Fruit fly (Drosophila melanogaster): ENCODE results near the gene CG34007.

CG34007 gene

DNA sequence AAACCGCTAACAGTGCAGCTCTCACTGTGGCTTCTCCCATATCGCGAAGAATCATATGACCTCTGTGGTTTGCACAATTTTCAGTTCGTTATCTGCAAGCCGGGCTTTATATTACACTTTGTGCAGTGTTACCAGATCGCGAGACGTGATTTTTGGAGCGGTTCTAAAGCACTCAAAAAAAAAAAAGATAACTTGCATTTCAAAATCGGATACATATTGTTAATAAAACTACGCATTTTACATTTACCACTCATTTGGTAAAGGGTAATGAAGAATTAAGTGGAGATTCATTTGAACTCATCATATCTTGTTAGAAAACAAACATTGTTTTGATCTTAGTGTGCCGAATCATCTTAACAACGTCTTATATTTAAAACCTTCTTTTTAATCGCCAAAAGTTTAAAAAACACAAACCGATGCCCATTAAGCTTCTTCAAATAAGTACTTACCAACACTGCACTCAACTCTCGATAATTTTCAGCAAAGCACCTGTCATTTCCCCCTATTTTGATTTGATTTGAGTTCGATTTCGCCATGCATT lies 31.4 kb upstream of the CG34007 start, which contains the start of gene CG2493 (continued):
- TF ChIP-seq CG5180 (GFP tag; optimal IDR thresholded peaks at IDR 0.05): no peak
- TF ChIP-seq Adf1 (GFP tag; IDR thresholded peaks at IDR 0.05): no peak
- peak; percentile 26 for TF ChIP-seq zen (tag; optimal IDR thresholded peaks at IDR 0.05)
- TF ChIP-seq Myb (GFP tag; optimal IDR thresholded peaks at IDR 0.05): peak; percentile 66
- peak; percentile 30 for TF ChIP-seq bcd (GFP tag; optimal IDR thresholded peaks at IDR 0.05)
- peak; percentile 47 for TF ChIP-seq Blimp-1 (GFP tag; optimal IDR thresholded peaks at IDR 0.05)
- TF ChIP-seq CG10959 (GFP tag; IDR thresholded peaks at IDR 0.05): no peak
- no peak for TF ChIP-seq danr (GFP tag; IDR thresholded peaks at IDR 0.05)
- peak; percentile 23 for TF ChIP-seq CG6254 (GFP tag; optimal IDR thresholded peaks at IDR 0.05)
- TF ChIP-seq sim (GFP tag; IDR thresholded peaks at IDR 0.05): no peak
- TF ChIP-seq CG12236 (GFP tag; optimal IDR thresholded peaks at IDR 0.05): no peak
- peak; percentile 22 for TF ChIP-seq Six4 (GFP tag; optimal IDR thresholded peaks at IDR 0.05)
- peak; percentile 42; the same call in 1 of the 2 replicates for TF ChIP-seq CG14441 (GFP tag; IDR thresholded peaks at IDR 0.05)
- TF ChIP-seq Hey (tag; optimal IDR thresholded peaks at IDR 0.05): no peak
- peak; percentile 20 for TF ChIP-seq CG13624 (GFP tag; optimal IDR thresholded peaks at IDR 0.05)
- 0 out of 2 replicates have a peak, but pooled peaks have one; percentile 4 for TF ChIP-seq CG4730 (GFP tag; IDR thresholded peaks at IDR 0.05)
- TF ChIP-seq Dp (GFP tag; optimal IDR thresholded peaks at IDR 0.05): peak; percentile 80
- TF ChIP-seq CG7745 (tag; optimal IDR thresholded peaks at IDR 0.05): no peak
- no peak for TF ChIP-seq Dfd (GFP tag; optimal IDR thresholded peaks at IDR 0.05)
- TF ChIP-seq CG2712 (tag; optimal IDR thresholded peaks at IDR 0.05): peak; percentile 65
- TF ChIP-seq row (GFP tag; IDR thresholded peaks at IDR 0.05): 0 out of 3 replicates have a peak, but pooled peaks have one; percentile 11
- peak; percentile 63 for TF ChIP-seq phol (tag; optimal IDR thresholded peaks at IDR 0.05)
- peak; percentile 16 for TF ChIP-seq CG18764 (GFP tag; optimal IDR thresholded peaks at IDR 0.05)
- 0 out of 3 replicates have a peak, but pooled peaks have one; percentile 7 for TF ChIP-seq CG11456 (GFP tag; IDR thresholded peaks at IDR 0.05)
- TF ChIP-seq CG7786 (GFP tag; optimal IDR thresholded peaks at IDR 0.05): no peak
- TF ChIP-seq ssp (GFP tag; IDR thresholded peaks at IDR 0.05): no peak
- TF ChIP-seq zf30C (GFP tag; optimal IDR thresholded peaks at IDR 0.05): no peak
- TF ChIP-seq Drgx (GFP tag; IDR thresholded peaks at IDR 0.05): peak; percentile 44; the same call in 1 of the 2 replicates
- 0 out of 3 replicates have a peak, but pooled peaks have one; percentile 31 for TF ChIP-seq CG11695 (GFP tag; IDR thresholded peaks at IDR 0.05)

dm6 chr2L:20464385-20464784 lies 30.4 kb upstream of the CG34007 start:
- no peak for TF ChIP-seq CG1024 (GFP tag; IDR thresholded peaks at IDR 0.05)
- TF ChIP-seq Side (GFP tag; optimal IDR thresholded peaks at IDR 0.05): no peak
- TF ChIP-seq Awh (GFP tag; IDR thresholded peaks at IDR 0.05): no peak
- TF ChIP-seq bowl (GFP tag; IDR thresholded peaks at IDR 0.05): no peak
- TF ChIP-seq disco-r (GFP tag; optimal IDR thresholded peaks at IDR 0.05): no peak
- no peak for TF ChIP-seq CG42726 (GFP tag; IDR thresholded peaks at IDR 0.05; ENCODE audit: partially characterized antibody)
- no peak for TF ChIP-seq gcm (GFP tag; optimal IDR thresholded peaks at IDR 0.05)
- TF ChIP-seq onecut (GFP tag; IDR thresholded peaks at IDR 0.05): peak; percentile 41
- TF ChIP-seq knrl (GFP tag; IDR thresholded peaks at IDR 0.05; ENCODE audit: partially characterized antibody): peak; percentile 59
- TF ChIP-seq CG31441 (GFP tag; IDR thresholded peaks at IDR 0.05): peak; percentile 37; the same call in 1 of the 2 replicates
- peak; percentile 54 for TF ChIP-seq CG11504 (tag; optimal IDR thresholded peaks at IDR 0.05)
- no peak for TF ChIP-seq Scr (GFP tag; IDR thresholded peaks at IDR 0.05; ENCODE audit: partially characterized antibody)
- TF ChIP-seq rib (GFP tag; IDR thresholded peaks at IDR 0.05): no peak
- no peak for TF ChIP-seq cas (GFP tag; IDR thresholded peaks at IDR 0.05)
- TF ChIP-seq CG12071 (GFP tag; optimal IDR thresholded peaks at IDR 0.05): peak; percentile 27
- TF ChIP-seq CG12744 (GFP tag; optimal IDR thresholded peaks at IDR 0.05): no peak
- TF ChIP-seq repo (GFP tag; optimal IDR thresholded peaks at IDR 0.05): no peak
- TF ChIP-seq CG7271 (tag; optimal IDR thresholded peaks at IDR 0.05): no peak
- no peak for TF ChIP-seq CG8924 (tag; optimal IDR thresholded peaks at IDR 0.05)
- TF ChIP-seq Dip3 (GFP tag; optimal IDR thresholded peaks at IDR 0.05): no peak
- peak; percentile 29 for TF ChIP-seq lab (GFP tag; optimal IDR thresholded peaks at IDR 0.05)
- peak; percentile 36 for TF ChIP-seq CG13424 (tag; optimal IDR thresholded peaks at IDR 0.05)
- no peak for TF ChIP-seq lmd (GFP tag; IDR thresholded peaks at IDR 0.05)

All from whole organism, embryonic.